Worm (Caenorhabditis elegans): Measurements from ENCODE around the gene avr-15.

avr-15 gene

DNA sequence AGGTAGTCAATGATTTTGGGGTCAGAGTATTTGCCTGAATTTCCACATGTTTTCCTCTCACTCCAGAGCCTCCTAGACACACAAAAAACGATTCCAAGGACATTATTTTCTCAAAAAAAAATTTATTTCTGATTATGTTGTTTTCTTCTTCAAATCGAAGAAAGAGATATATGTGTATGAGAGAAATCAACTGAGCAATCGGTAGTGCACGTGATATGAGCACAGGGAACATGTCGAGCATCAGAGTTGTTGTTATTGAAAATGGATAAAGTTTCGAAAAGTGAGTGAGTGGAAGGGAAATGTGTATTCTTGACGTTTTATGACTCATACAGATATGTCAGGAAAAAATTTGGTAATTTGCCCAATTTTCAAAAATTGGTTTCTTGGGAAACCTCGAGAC is 39.5 kb downstream of the avr-15 start:
- TF ChIP-seq unc-130 (GFP tag; optimal IDR thresholded peaks at IDR 0.05) (no peak), nhr-6 (tag; optimal IDR thresholded peaks at IDR 0.05) (no peak), daf-16 (GFP tag; optimal IDR thresholded peaks at IDR 0.05) (peak in 1 of 2 experiments; percentile 59), daf-16 (tag; optimal IDR thresholded peaks at IDR 0.05) (no peak), nhr-11 (tag; optimal IDR thresholded peaks at IDR 0.05) (peak; percentile 14), aha-1 (tag) (no peak)

DNA sequence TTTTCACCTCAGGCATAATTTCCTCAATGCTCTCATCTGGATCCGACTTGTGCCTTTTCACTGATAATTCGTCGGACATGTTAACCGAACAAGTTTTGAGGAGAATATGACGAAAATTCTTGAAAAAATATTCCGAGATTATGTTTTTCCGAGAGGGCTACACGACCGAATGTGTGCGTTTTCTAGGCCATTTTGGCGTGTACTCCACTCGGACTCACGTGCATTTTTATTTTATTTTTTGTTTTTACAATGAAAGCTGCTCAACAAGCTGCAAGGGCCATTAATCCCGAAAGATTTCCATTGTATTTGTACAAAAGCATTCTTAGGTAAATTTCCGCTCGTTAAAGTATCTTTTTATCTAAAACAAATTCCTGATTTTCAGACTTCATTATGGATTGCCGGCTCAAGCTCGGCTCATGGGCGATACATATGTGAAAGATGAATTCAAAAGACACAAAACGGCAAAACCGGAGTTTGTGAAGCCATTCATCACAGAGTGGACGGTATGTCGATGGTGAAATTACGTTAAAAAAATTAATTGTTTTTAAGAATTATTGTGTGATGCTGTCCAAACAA is 43.2 kb downstream of the avr-15 start, which contains the start of the genes F25H9.6 and F25H9.7:
Gene F25H9.6, minus strand, starts transcription at position 172 of the 576 bp plus-strand sequence.
Gene F25H9.7, plus strand, starts transcription at position 187 of the 576 bp plus-strand sequence.
- TF ChIP-seq madf-9 (GFP tag; conservative IDR thresholded peaks at IDR 0.05) (peak; percentile 93), hlh-30 (tag; optimal IDR thresholded peaks at IDR 0.05; ENCODE audit: insufficient read depth) (peak; percentile 91), tra-1 (GFP tag; IDR thresholded peaks at IDR 0.05) (peak; percentile 79; the same call in 1 of the 2 replicates), nhr-111 (GFP tag; optimal IDR thresholded peaks at IDR 0.05) (peak; percentile 45), mdt-29 (GFP tag; IDR thresholded peaks at IDR 0.05) (peak; percentile 69; the same call in 1 of the 2 replicates), hif-1 (tag; optimal IDR thresholded peaks at IDR 0.05) (peak; percentile 2 to 96), spr-3 (GFP tag; optimal IDR thresholded peaks at IDR 0.05) (peak; percentile 53), zfp-3 (GFP tag; conservative IDR thresholded peaks at IDR 0.05) (peak; percentile 62; the same call in 1 of the 2 replicates), sdz-12 (GFP tag; optimal IDR thresholded peaks at IDR 0.05) (peak; percentile 93), unc-62 (GFP tag; optimal IDR thresholded peaks at IDR 0.05 in 1 of 2) (peak in 1 of 2 experiments; percentile 98), unc-62 (tag; optimal IDR thresholded peaks at IDR 0.05) (no peak), R02D3.7 (tag; optimal IDR thresholded peaks at IDR 0.05) (no peak), spr-1 (tag; optimal IDR thresholded peaks at IDR 0.05) (peak; percentile 59), T20F7.1 (GFP tag; optimal IDR thresholded peaks at IDR 0.05) (peak; percentile 78), duxl-1 (tag; optimal IDR thresholded peaks at IDR 0.05; ENCODE audit: poor library complexity) (peak; percentile 88), ceh-82 (tag; optimal IDR thresholded peaks at IDR 0.05) (no peak), daf-19 (GFP tag; conservative IDR thresholded peaks at IDR 0.05) (0 out of 2 replicates have a peak, but pooled peaks have one; percentile 33), zag-1 (tag; optimal IDR thresholded peaks at IDR 0.05) (no peak), F37D6.2 (tag; optimal IDR thresholded peaks at IDR 0.05) (peak; percentile 70), lin-39 (tag; optimal IDR thresholded peaks at IDR 0.05) (no peak), rbr-2 (tag; optimal IDR thresholded peaks at IDR 0.05) (peak; percentile 81), dpl-1 (GFP tag; optimal IDR thresholded peaks at IDR 0.05) (peak; percentile 77), hmg-1.1 (GFP tag; IDR thresholded peaks at IDR 0.05) (peak; percentile 50; the same call in 1 of the 2 replicates), mxl-3 (GFP tag; optimal IDR thresholded peaks at IDR 0.05) (peak; percentile 71), dmd-6 (GFP tag; IDR thresholded peaks at IDR 0.05) (peak; percentile 93), nhr-42 (GFP tag; IDR thresholded peaks at IDR 0.05) (no peak), skn-1 (tag; optimal IDR thresholded peaks at IDR 0.05) (no peak), Y75B8A.6 (GFP tag; IDR thresholded peaks at IDR 0.05) (no peak), ceh-28 (tag; optimal IDR thresholded peaks at IDR 0.05) (no peak), Y5F2A.4 (GFP tag; optimal IDR thresholded peaks at IDR 0.05) (no peak), php-3 (GFP tag; IDR thresholded peaks at IDR 0.05) (no peak), egl-43 (GFP tag; IDR thresholded peaks at IDR 0.05) (no peak), aly-2 (tag; optimal IDR thresholded peaks at IDR 0.05) (no peak), mdl-1 (tag; optimal IDR thresholded peaks at IDR 0.05) (peak; percentile 72 to 91), lin-15B (tag; optimal IDR thresholded peaks at IDR 0.05) (no peak), nhr-10 (tag; optimal IDR thresholded peaks at IDR 0.05) (no peak), ctbp-1 (GFP tag; IDR thresholded peaks at IDR 0.05) (no peak), ztf-7 (tag; optimal IDR thresholded peaks at IDR 0.05) (peak; percentile 65), lin-13 (GFP tag; optimal IDR thresholded peaks at IDR 0.05) (peak; percentile 66), unc-130 (GFP tag; optimal IDR thresholded peaks at IDR 0.05) (peak; percentile 97), attf-4 (tag; optimal IDR thresholded peaks at IDR 0.05) (no peak), mxl-2 (GFP tag; conservative IDR thresholded peaks at IDR 0.05) (peak; percentile 79), gei-8 (GFP tag; optimal IDR thresholded peaks at IDR 0.05) (peak; percentile 45), Y48G9A.11 (GFP tag; IDR thresholded peaks at IDR 0.05) (peak; percentile 94), mep-1 (tag; optimal IDR thresholded peaks at IDR 0.05) (peak; percentile 65), aha-1 (tag) (peak; percentile 91)
